Worm (Caenorhabditis elegans): ENCODE data around the gene npp-26.

DNA sequence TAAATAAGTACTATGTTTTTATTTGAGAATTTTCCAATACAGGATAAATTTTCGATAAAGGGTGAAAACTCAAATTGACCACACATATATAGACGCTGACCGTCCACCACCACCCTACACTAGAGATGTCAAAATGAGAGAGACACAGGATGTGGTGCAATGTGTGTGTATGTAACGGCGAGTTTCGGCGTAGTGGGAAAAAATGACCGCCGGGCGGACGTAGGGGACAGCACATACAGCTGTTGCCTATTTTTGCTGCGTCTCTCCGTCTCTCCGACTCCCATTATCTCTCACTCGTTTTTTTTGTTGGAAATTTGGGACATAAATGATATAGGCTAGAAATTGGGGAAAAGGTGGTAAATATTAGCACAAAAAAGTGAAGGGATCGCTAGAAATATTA, 16.6 kb downstream of the npp-26 start:
- TF ChIP-seq C04F5.9 (tag; optimal IDR thresholded peaks at IDR 0.05) (no peak), lin-13 (GFP tag; optimal IDR thresholded peaks at IDR 0.05) (no peak), ceh-82 (tag; optimal IDR thresholded peaks at IDR 0.05) (no peak), dpl-1 (GFP tag; optimal IDR thresholded peaks at IDR 0.05) (no peak), nhr-237 (tag; optimal IDR thresholded peaks at IDR 0.05) (no peak), jun-1 (tag; optimal IDR thresholded peaks at IDR 0.05) (no peak), Y116A8C.19 (tag; optimal IDR thresholded peaks at IDR 0.05; ENCODE audit: borderline replicate concordance) (no peak), efl-3 (GFP tag; optimal IDR thresholded peaks at IDR 0.05) (no peak), lin-39 (tag; optimal IDR thresholded peaks at IDR 0.05) (no peak), ztf-4 (tag; optimal IDR thresholded peaks at IDR 0.05) (no peak), aly-2 (tag; optimal IDR thresholded peaks at IDR 0.05) (no peak)
